Fruit fly (Drosophila melanogaster) whole organism, embryonic: ENCODE measurements around the gene CG5225.

Source experiments
- Atf-2 ChIP-seq: fragments of 200-800 bp; sonication (Bioruptor generic); optimal IDR thresholded peaks from 2 replicates; lab custom pipeline; 2016; ENCODE audit warnings: missing biosample characterization, missing genetic modification characterization
- B-H2 ChIP-seq: fragments of 200-800 bp; sonication (Bioruptor generic); optimal IDR thresholded peaks from 2 replicates; lab custom pipeline; 2018; ENCODE audit warnings: missing biosample characterization, mild to moderate bottlenecking, missing genetic modification characterization
- BEAF-32 ChIP-seq: fragments of 200-800 bp; sonication (Bioruptor generic); optimal IDR thresholded peaks from 3 replicates; lab custom pipeline; 2017; ENCODE audit warnings: missing biosample characterization, missing genetic modification characterization, mild to moderate bottlenecking, moderate library complexity, missing genetic modification reagents
- Bdp1 ChIP-seq: fragments of 200-800 bp; sonication (Bioruptor generic); optimal IDR thresholded peaks from 3 replicates; lab custom pipeline; 2016; ENCODE audit warnings: missing biosample characterization, missing genetic modification characterization
- CG10543 ChIP-seq: fragments of 200-800 bp; sonication (Bioruptor generic); optimal IDR thresholded peaks from 3 replicates; lab custom pipeline; 2017; ENCODE audit warnings: missing biosample characterization, mild to moderate bottlenecking, missing genetic modification characterization, moderate library complexity
- CG10565 ChIP-seq: fragments of 200-800 bp; sonication (Bioruptor generic); optimal IDR thresholded peaks from 3 replicates; lab custom pipeline; 2016; ENCODE audit warnings: missing biosample characterization, mild to moderate bottlenecking, missing genetic modification characterization
- CG11504 ChIP-seq: fragments of 200-800 bp; sonication (Bioruptor generic); optimal IDR thresholded peaks from 3 replicates; lab custom pipeline; 2019; ENCODE audit warnings: missing biosample characterization, mild to moderate bottlenecking, missing genetic modification characterization, moderate library complexity
- CG13296 ChIP-seq: fragments of 200-800 bp; sonication (Bioruptor generic); optimal IDR thresholded peaks from 3 replicates; lab custom pipeline; 2018; ENCODE audit warnings: missing biosample characterization, mild to moderate bottlenecking, missing genetic modification characterization
- CG13894 ChIP-seq: fragments of 200-800 bp; sonication (Bioruptor generic); optimal IDR thresholded peaks from 3 replicates; lab custom pipeline; 2018; ENCODE audit warnings: missing biosample characterization, mild to moderate bottlenecking, missing genetic modification characterization, moderate library complexity
- CG14710 ChIP-seq: fragments of 200-800 bp; sonication (Bioruptor generic); optimal IDR thresholded peaks from 3 replicates; lab custom pipeline; 2019; ENCODE audit warnings: missing biosample characterization, mild to moderate bottlenecking, missing genetic modification characterization, moderate library complexity
- CG15269 ChIP-seq: fragments of 200-800 bp; sonication (Bioruptor generic); optimal IDR thresholded peaks from 2 replicates; lab custom pipeline; 2018; ENCODE audit warnings: missing biosample characterization, mild to moderate bottlenecking, missing genetic modification characterization, moderate library complexity
- CG15514 ChIP-seq: fragments of 200-800 bp; sonication (Bioruptor generic); optimal IDR thresholded peaks from 3 replicates; lab custom pipeline; 2017; ENCODE audit warnings: missing biosample characterization, missing genetic modification characterization, mild to moderate bottlenecking, moderate library complexity, missing genetic modification reagents
- CG17328 ChIP-seq: fragments of 200-800 bp; sonication (Bioruptor generic); IDR thresholded peaks from 2 replicates; pipeline ENCODE4 v1.3.6; 2022; ENCODE audit warnings: missing biosample characterization, missing genetic modification characterization
- CG17568 ChIP-seq: fragments of 200-800 bp; sonication (Bioruptor generic); optimal IDR thresholded peaks from 2 replicates; lab custom pipeline; 2018; ENCODE audit warnings: missing biosample characterization, mild to moderate bottlenecking, missing genetic modification characterization, moderate library complexity
- CG1832 ChIP-seq: fragments of 200-800 bp; sonication (Bioruptor generic); optimal IDR thresholded peaks from 2 replicates; lab custom pipeline; 2017; ENCODE audit warnings: missing biosample characterization, mild to moderate bottlenecking, missing genetic modification characterization, inconsistent platforms
- CG2678 ChIP-seq: fragments of 200-800 bp; sonication (Bioruptor generic); optimal IDR thresholded peaks from 3 replicates; lab custom pipeline; 2019; ENCODE audit warnings: missing biosample characterization, mild to moderate bottlenecking, missing genetic modification characterization, moderate library complexity
- CG34376 ChIP-seq: fragments of 200-800 bp; sonication (Bioruptor generic); optimal IDR thresholded peaks from 2 replicates; lab custom pipeline; 2018; ENCODE audit warnings: missing biosample characterization, mild to moderate bottlenecking, missing genetic modification characterization
- CG4617 ChIP-seq: fragments of 200-800 bp; sonication (Bioruptor generic); optimal IDR thresholded peaks from 3 replicates; lab custom pipeline; 2016; ENCODE audit warnings: missing biosample characterization, missing genetic modification characterization, borderline replicate concordance
- CG4707 ChIP-seq: fragments of 200-800 bp; sonication (Bioruptor generic); optimal IDR thresholded peaks from 2 replicates; lab custom pipeline; 2018; ENCODE audit warnings: missing biosample characterization, mild to moderate bottlenecking, missing genetic modification characterization, moderate library complexity
- CG6689 ChIP-seq: fragments of 200-800 bp; sonication (Bioruptor generic); IDR thresholded peaks from 2 replicates; pipeline ENCODE4 v1.3.6; 2022; ENCODE audit warnings: missing biosample characterization, missing genetic modification characterization
- CG7357 ChIP-seq: fragments of 200-800 bp; sonication (Bioruptor generic); IDR thresholded peaks from 3 replicates; pipeline ENCODE4 v1.3.6; 2022; ENCODE audit warnings: missing biosample characterization, missing genetic modification characterization
- CG7839 ChIP-seq: fragments of 200-800 bp; sonication (Bioruptor generic); optimal IDR thresholded peaks from 3 replicates; lab custom pipeline; 2018; ENCODE audit warnings: missing biosample characterization, mild to moderate bottlenecking, missing genetic modification characterization, moderate library complexity
- Dbx ChIP-seq: fragments of 200-800 bp; sonication (Bioruptor generic); IDR thresholded peaks from 3 replicates; pipeline ENCODE4 v1.3.6; 2022; ENCODE audit warnings: missing biosample characterization, missing genetic modification characterization
- Eip74EF ChIP-seq, 2 experiments: fragments of 200-800 bp in 1 of 2; fragments of >200 bp in 1 of 2; sonication (Bioruptor generic) in 1 of 2; optimal IDR thresholded peaks; 2 replicates each; lab custom pipeline; 2017 to 2019; ENCODE audit warnings: missing biosample characterization in 2 of 2, missing genetic modification characterization in 2 of 2, mild to moderate bottlenecking in 1 of 2, moderate library complexity in 1 of 2
- Fer2 ChIP-seq: fragments of 200-800 bp; sonication (Bioruptor generic); optimal IDR thresholded peaks from 2 replicates; lab custom pipeline; 2018; ENCODE audit warnings: missing biosample characterization, mild to moderate bottlenecking, missing genetic modification characterization, moderate library complexity
- Fer3 ChIP-seq: fragments of 200-800 bp; sonication (Bioruptor generic); optimal IDR thresholded peaks from 2 replicates; lab custom pipeline; 2018; ENCODE audit warnings: missing biosample characterization, mild to moderate bottlenecking, missing genetic modification characterization, moderate library complexity
- GATAe ChIP-seq: fragments of 200-800 bp; sonication (Bioruptor generic); conservative IDR thresholded peaks from 2 replicates; pipeline ENCODE4 v1.3.6; 2022; ENCODE audit warnings: missing biosample characterization, missing genetic modification characterization
- Hr78 ChIP-seq, 2 experiments: fragments of 200-800 bp in 1 of 2; fragments of >200 bp in 1 of 2; sonication (Bioruptor generic) in 1 of 2; optimal IDR thresholded peaks; 2 replicates each; lab custom pipeline; 2017 to 2019; ENCODE audit warnings: missing biosample characterization in 2 of 2, missing genetic modification characterization in 2 of 2, mild to moderate bottlenecking in 1 of 2, moderate library complexity in 1 of 2
- MBD-R2 ChIP-seq: fragments of 200-800 bp; sonication (Bioruptor generic); IDR thresholded peaks from 2 replicates; pipeline ENCODE4 v1.3.6; 2022; ENCODE audit warnings: missing biosample characterization, missing genetic modification characterization
- Nf-YB ChIP-seq: fragments of 200-800 bp; sonication (Bioruptor generic); optimal IDR thresholded peaks from 3 replicates; lab custom pipeline; 2019; ENCODE audit warnings: missing biosample characterization, mild to moderate bottlenecking, missing genetic modification characterization, moderate library complexity
- NfI ChIP-seq: fragments of 200-800 bp; sonication (Bioruptor generic); optimal IDR thresholded peaks from 3 replicates; lab custom pipeline; 2018; ENCODE audit warnings: missing biosample characterization, mild to moderate bottlenecking, missing genetic modification characterization, moderate library complexity
- Pdp1 ChIP-seq, 2 experiments: fragments of 200-800 bp; sonication (Bioruptor generic); optimal IDR thresholded peaks; 3 replicates each; lab custom pipeline; 2016; ENCODE audit warnings: missing biosample characterization in 2 of 2, missing genetic modification characterization in 2 of 2, mild to moderate bottlenecking in 1 of 2, moderate library complexity in 1 of 2
- Rfx ChIP-seq: fragments of 200-800 bp; sonication (Bioruptor generic); IDR thresholded peaks from 2 replicates; pipeline ENCODE4 v1.3.6; 2022; ENCODE audit warnings: missing biosample characterization, missing genetic modification characterization
- Sox100B ChIP-seq: fragments of 200-800 bp; sonication (Bioruptor generic); optimal IDR thresholded peaks from 3 replicates; lab custom pipeline; 2018; ENCODE audit warnings: missing biosample characterization, mild to moderate bottlenecking, missing genetic modification characterization
- Tbp ChIP-seq: fragments of >200 bp; optimal IDR thresholded peaks from 2 replicates; lab custom pipeline; 2018; ENCODE audit warnings: missing biosample characterization, missing genetic modification characterization
- ab ChIP-seq: fragments of 200-800 bp; sonication (Bioruptor generic); optimal IDR thresholded peaks from 2 replicates; lab custom pipeline; 2016; ENCODE audit warnings: missing biosample characterization, missing genetic modification characterization
- disco-r ChIP-seq: fragments of 200-800 bp; sonication (Bioruptor generic); optimal IDR thresholded peaks from 2 replicates; lab custom pipeline; 2016; ENCODE audit warnings: missing biosample characterization, missing genetic modification characterization
- fd102C ChIP-seq: fragments of 200-800 bp; sonication (Bioruptor generic); optimal IDR thresholded peaks from 2 replicates; lab custom pipeline; 2018; ENCODE audit warnings: missing biosample characterization, mild to moderate bottlenecking, missing genetic modification characterization, moderate library complexity
- fd3F ChIP-seq: fragments of 200-800 bp; sonication (Bioruptor generic); optimal IDR thresholded peaks from 2 replicates; lab custom pipeline; 2018; ENCODE audit warnings: missing biosample characterization, mild to moderate bottlenecking, missing genetic modification characterization, moderate library complexity
- gsb-n ChIP-seq: fragments of 200-800 bp; sonication (Bioruptor generic); optimal IDR thresholded peaks from 3 replicates; lab custom pipeline; 2018; ENCODE audit warnings: missing biosample characterization, mild to moderate bottlenecking, missing genetic modification characterization
- odd ChIP-seq: fragments of 200-800 bp; sonication (Bioruptor generic); optimal IDR thresholded peaks from 2 replicates; lab custom pipeline; 2017; ENCODE audit warnings: missing biosample characterization, mild to moderate bottlenecking, missing genetic modification characterization
- pan ChIP-seq, 4 experiments: fragments of >200 bp in 3 of 4; fragments of 200-800 bp in 1 of 4; sonication (Bioruptor generic) in 1 of 4; optimal IDR thresholded peaks in 3 of 4; IDR thresholded peaks in 1 of 4; 2 replicates each; pipeline versions ENCODE4 v1.3.6 to Lab custom; 2017 to 2022; ENCODE audit warnings: missing biosample characterization in 2 of 4, missing genetic modification characterization in 2 of 4, mixed read lengths in 1 of 4
- ranshi ChIP-seq: fragments of 200-800 bp; sonication (Bioruptor generic); IDR thresholded peaks from 2 replicates; pipeline ENCODE4 v1.3.6; 2022; ENCODE audit warnings: missing biosample characterization, missing genetic modification characterization
- sd ChIP-seq: fragments of 200-800 bp; sonication (Bioruptor generic); optimal IDR thresholded peaks from 3 replicates; lab custom pipeline; 2018; ENCODE audit warnings: missing biosample characterization, mild to moderate bottlenecking, missing genetic modification characterization, moderate library complexity
- sim ChIP-seq: fragments of 200-800 bp; sonication (Bioruptor generic); IDR thresholded peaks from 2 replicates; pipeline ENCODE4 v1.3.6; 2022; ENCODE audit warnings: missing biosample characterization, missing genetic modification characterization
- sqz ChIP-seq: fragments of 200-800 bp; sonication (Bioruptor generic); optimal IDR thresholded peaks from 3 replicates; lab custom pipeline; 2018; ENCODE audit warnings: missing biosample characterization, mild to moderate bottlenecking, missing genetic modification characterization
- trem ChIP-seq: fragments of 200-800 bp; optimal IDR thresholded peaks from 3 replicates; lab custom pipeline; 2019; ENCODE audit warnings: missing biosample characterization, mild to moderate bottlenecking, missing genetic modification characterization, moderate library complexity
- unpg ChIP-seq: fragments of 200-800 bp; sonication (Bioruptor generic); optimal IDR thresholded peaks from 3 replicates; lab custom pipeline; 2018; ENCODE audit warnings: missing biosample characterization, mild to moderate bottlenecking, missing genetic modification characterization, moderate library complexity
- usp ChIP-seq: fragments of >200 bp; optimal IDR thresholded peaks from 2 replicates; lab custom pipeline; 2017; ENCODE audit warnings: missing biosample characterization, missing genetic modification characterization
- zfh2 ChIP-seq: fragments of 200-800 bp; sonication (Bioruptor generic); optimal IDR thresholded peaks from 2 replicates; lab custom pipeline; 2016; ENCODE audit warnings: missing biosample characterization, missing genetic modification characterization

The CG5225 gene

DNA sequence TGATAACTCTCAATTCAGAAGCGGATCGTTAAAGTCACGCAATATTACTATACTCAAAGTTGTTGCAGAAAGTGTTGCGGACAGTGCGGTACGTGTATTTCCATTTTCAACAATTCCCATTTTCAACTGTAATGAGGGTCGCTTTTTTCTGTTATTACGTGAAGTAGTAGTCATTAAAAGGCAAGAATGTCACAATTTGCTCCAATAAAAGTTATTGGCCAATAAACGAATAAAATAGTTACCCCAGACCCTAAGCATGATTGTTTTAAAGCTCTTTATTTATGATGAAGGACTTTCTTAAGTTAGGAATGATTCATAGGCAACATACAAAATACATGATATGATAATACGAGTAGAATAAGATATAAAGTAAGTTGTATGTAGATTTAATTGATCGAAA is 21.2 kb upstream of the CG5225 start (continued):
- TF ChIP-seq ab (GFP tag; lab: Kevin White, UChicago), result no peak
- TF ChIP-seq CG4617, result no peak
- TF ChIP-seq Sox100B, result peak; percentile 28
- TF ChIP-seq fd102C (GFP tag; lab: Kevin White, UChicago), result no peak
- no peak for TF ChIP-seq pan (optimal IDR thresholded peaks at IDR 0.05; lab: Kevin White, UChicago)
- TF ChIP-seq pan (GFP tag; optimal IDR thresholded peaks at IDR 0.05 in 1 of 2, IDR thresholded peaks at IDR 0.05 in 1 of 2), result peak in 1 of 2 experiments; percentile 12
- TF ChIP-seq CG1832, result no peak
- no peak for TF ChIP-seq usp
- TF ChIP-seq CG17328 (GFP tag; lab: Robert Waterston, UW), result no peak
- peak; percentile 56 for TF ChIP-seq unpg (GFP tag; lab: Kevin White, UChicago)
- no peak for TF ChIP-seq CG15514 (GFP tag; lab: Kevin White, UChicago)
- TF ChIP-seq sim (GFP tag; lab: Robert Waterston, UW), result no peak
- peak; percentile 71 for TF ChIP-seq CG15269 (tag; lab: Kevin White, UChicago)
- TF ChIP-seq CG7839 (tag; lab: Kevin White, UChicago), result peak; percentile 31
- peak; percentile 26 for TF ChIP-seq Fer3 (tag; lab: Kevin White, UChicago)
- TF ChIP-seq disco-r, result no peak
- TF ChIP-seq CG13894 (tag; lab: Kevin White, UChicago), result peak; percentile 60
- TF ChIP-seq BEAF-32 (GFP tag; lab: Kevin White, UChicago), result no peak
- TF ChIP-seq sd (tag; lab: Kevin White, UChicago), result peak; percentile 82
- TF ChIP-seq CG14710 (tag; lab: Kevin White, UChicago), result no peak
- peak; percentile 26 for TF ChIP-seq B-H2
- TF ChIP-seq Nf-YB (GFP tag; lab: Kevin White, UChicago), result peak; percentile 21
- peak; percentile 53 for TF ChIP-seq CG13296
- TF ChIP-seq zfh2 (GFP tag; lab: Kevin White, UChicago), result no peak
- no peak for TF ChIP-seq CG11504
- TF ChIP-seq CG4707, result no peak
- TF ChIP-seq ranshi (GFP tag; lab: Robert Waterston, UW), result no peak
- peak; percentile 64 for TF ChIP-seq CG17568 (GFP tag; lab: Kevin White, UChicago)
- no peak for TF ChIP-seq CG6689 (GFP tag; lab: Robert Waterston, UW)
- TF ChIP-seq trem, result no peak
- TF ChIP-seq Fer2 (tag; lab: Kevin White, UChicago), result peak; percentile 21
- TF ChIP-seq Eip74EF (GFP tag; optimal IDR thresholded peaks at IDR 0.05; lab: Kevin White, UChicago), result peak in 1 of 2 experiments; percentile 21
- TF ChIP-seq Atf-2 (GFP tag; lab: Kevin White, UChicago), result no peak
- TF ChIP-seq NfI, result peak; percentile 31
- peak; percentile 71 for TF ChIP-seq CG2678
- peak; percentile 4 for TF ChIP-seq odd (GFP tag; lab: Kevin White, UChicago)
- no peak for TF ChIP-seq CG7357
- peak; percentile 30 for TF ChIP-seq fd3F (GFP tag; lab: Kevin White, UChicago)
- no peak for TF ChIP-seq Bdp1
- no peak for TF ChIP-seq gsb-n (tag; lab: Kevin White, UChicago)

DNA sequence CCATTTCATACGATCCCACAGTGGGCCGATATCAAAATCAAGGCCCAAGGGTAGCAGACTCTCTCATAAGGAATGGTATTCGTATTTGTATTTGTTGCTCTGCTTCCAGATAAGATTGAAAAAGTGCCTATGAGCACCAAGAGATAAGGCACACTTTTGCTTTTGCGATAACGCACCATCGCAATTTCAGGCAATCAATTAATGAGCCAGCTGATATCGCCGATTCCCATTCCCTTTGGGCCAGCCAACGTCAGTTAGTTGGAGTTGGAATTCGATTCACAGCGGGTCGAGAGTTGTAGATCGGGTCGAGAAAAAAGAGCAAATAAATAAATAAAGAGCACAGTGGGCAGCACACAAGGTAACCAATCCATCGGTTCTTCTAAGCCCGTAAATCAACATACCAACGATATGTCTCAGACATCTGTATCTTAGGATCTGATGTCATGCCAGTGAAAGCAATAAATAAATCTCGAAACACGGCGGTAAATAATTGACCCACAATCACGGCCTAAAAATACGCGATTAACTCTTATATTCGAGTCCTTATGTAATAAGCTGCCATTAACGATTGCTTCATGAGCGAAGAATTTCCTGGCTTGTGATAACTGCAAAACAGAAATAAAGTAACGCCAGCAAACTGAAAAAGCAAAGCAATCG is 20.3 kb upstream of the CG5225 start, which contains the start of gene CG8907:
TSS of gene CG8907 (plus strand) at position 252 of the 657 bp plus-strand sequence.
- TF ChIP-seq CG34376 (GFP tag; lab: Kevin White, UChicago) (peak; percentile 49), Pdp1 (GFP tag; optimal IDR thresholded peaks at IDR 0.05; lab: Kevin White, UChicago) (peak in 1 of 2 experiments; percentile 75), CG10565 (GFP tag; lab: Kevin White, UChicago) (no peak), Rfx (peak; percentile 15; the same call in 1 of the 2 replicates), Tbp (GFP tag; lab: Kevin White, UChicago) (no peak), Dbx (GFP tag; lab: Robert Waterston, UW) (peak; percentile 27; the same call in 1 of the 3 replicates), Hr78 (GFP tag; optimal IDR thresholded peaks at IDR 0.05; lab: Kevin White, UChicago) (peak in 1 of 2 experiments; percentile 39), sqz (no peak), CG10543 (GFP tag; lab: Kevin White, UChicago) (peak; percentile 39), GATAe (peak; percentile 96), MBD-R2 (peak; percentile 12; the same call in 1 of the 2 replicates)
